Fruit fly (Drosophila melanogaster): ENCODE data around the gene Edc3.
A peak's percentile ranks its signal among the peaks of the same experiment; 100 is the strongest.

The Edc3 gene

DNA sequence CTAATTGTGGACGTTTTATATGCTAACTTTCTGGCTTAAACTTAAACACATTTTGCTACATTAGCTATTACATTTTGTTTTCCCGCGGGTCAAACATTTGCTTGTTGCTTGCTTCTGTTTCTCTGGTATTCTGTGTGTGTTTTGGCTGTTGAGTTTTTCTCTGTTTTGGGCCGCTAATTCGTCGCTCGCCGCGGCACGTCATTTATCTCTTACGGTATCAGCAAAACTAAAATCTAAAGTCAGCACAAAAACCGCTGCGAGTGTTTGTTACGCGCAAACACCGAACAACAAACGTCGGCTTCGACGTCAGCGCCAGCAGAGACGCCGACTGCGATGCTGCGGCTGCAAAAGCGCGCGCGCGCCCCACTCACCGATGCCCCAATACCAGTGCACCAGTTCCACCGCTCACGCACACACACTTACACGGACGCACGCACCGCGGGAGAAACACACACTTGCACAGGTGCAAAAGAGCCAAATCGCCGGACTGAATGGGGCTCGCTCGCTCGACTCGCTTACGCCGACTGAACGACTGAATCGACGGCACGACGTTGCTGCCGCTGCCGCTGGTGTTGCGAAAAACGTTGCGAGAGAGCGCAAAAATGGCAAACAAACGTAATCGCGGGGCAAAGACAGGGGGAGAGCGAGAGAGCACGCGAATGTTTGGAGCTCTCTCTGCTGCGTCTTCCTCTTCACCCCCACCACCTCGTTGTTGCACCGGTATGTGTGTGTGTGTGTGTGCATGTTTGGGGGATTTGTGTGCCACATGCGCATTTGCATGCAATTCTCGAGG lies 46.6 kb upstream of the Edc3 start (continued):
- TF ChIP-seq CG12219 (GFP tag; optimal IDR thresholded peaks at IDR 0.05): no peak
- TF ChIP-seq tap (tag; optimal IDR thresholded peaks at IDR 0.05): no peak
- TF ChIP-seq CG15073 (GFP tag; optimal IDR thresholded peaks at IDR 0.05): no peak
- TF ChIP-seq dimm (GFP tag; IDR thresholded peaks at IDR 0.05): no peak
- TF ChIP-seq CG8281 (tag; optimal IDR thresholded peaks at IDR 0.05): peak; percentile 49
- TF ChIP-seq esg (GFP tag; conservative IDR thresholded peaks at IDR 0.05): no peak
- no peak for TF ChIP-seq tgo (GFP tag; IDR thresholded peaks at IDR 0.05)
- no peak for TF ChIP-seq Opbp (GFP tag; IDR thresholded peaks at IDR 0.05; ENCODE audit: partially characterized antibody)
- no peak for TF ChIP-seq disco-r (GFP tag; optimal IDR thresholded peaks at IDR 0.05)
- no peak for TF ChIP-seq Dp (GFP tag; optimal IDR thresholded peaks at IDR 0.05)
- TF ChIP-seq CG6254 (GFP tag; optimal IDR thresholded peaks at IDR 0.05): no peak
- no peak for TF ChIP-seq CG18262 (tag; optimal IDR thresholded peaks at IDR 0.05)
- TF ChIP-seq sima (GFP tag; optimal IDR thresholded peaks at IDR 0.05): no peak
- no peak for TF ChIP-seq CG9727 (GFP tag; optimal IDR thresholded peaks at IDR 0.05)
- TF ChIP-seq Dip2 (GFP tag; IDR thresholded peaks at IDR 0.05): no peak
- TF ChIP-seq gcm (GFP tag; optimal IDR thresholded peaks at IDR 0.05): no peak
- no peak for TF ChIP-seq ro (GFP tag; IDR thresholded peaks at IDR 0.05)
- TF ChIP-seq CG17385 (GFP tag; optimal IDR thresholded peaks at IDR 0.05): no peak
- TF ChIP-seq ttk (GFP tag; IDR thresholded peaks at IDR 0.05): no peak
- TF ChIP-seq CG13287 (GFP tag; IDR thresholded peaks at IDR 0.05; ENCODE audit: partially characterized antibody): peak; percentile 47; the same call in 1 of the 2 replicates
- TF ChIP-seq CG18764 (GFP tag; optimal IDR thresholded peaks at IDR 0.05): no peak
- no peak for TF ChIP-seq schlank (tag; optimal IDR thresholded peaks at IDR 0.05)
- TF ChIP-seq MESR4 (GFP tag; optimal IDR thresholded peaks at IDR 0.05): no peak
- TF ChIP-seq Neu2 (GFP tag; optimal IDR thresholded peaks at IDR 0.05; ENCODE audit: borderline replicate concordance): no peak
- no peak for TF ChIP-seq CG13775 (GFP tag; optimal IDR thresholded peaks at IDR 0.05)
- no peak for TF ChIP-seq CG33213 (GFP tag; optimal IDR thresholded peaks at IDR 0.05)
- peak; percentile 95 for TF ChIP-seq CG8478 (optimal IDR thresholded peaks at IDR 0.05)
- TF ChIP-seq CG34224 (GFP tag; IDR thresholded peaks at IDR 0.05; ENCODE audit: partially characterized antibody): 0 out of 3 replicates have a peak, but pooled peaks have one; percentile 31
- TF ChIP-seq pho (GFP tag; optimal IDR thresholded peaks at IDR 0.05): no peak
- no peak for TF ChIP-seq CG31365 (tag; optimal IDR thresholded peaks at IDR 0.05)
- TF ChIP-seq zfh2 (GFP tag; optimal IDR thresholded peaks at IDR 0.05): no peak
- no peak for TF ChIP-seq CG17912 (GFP tag; optimal IDR thresholded peaks at IDR 0.05)
- TF ChIP-seq Drgx (GFP tag; IDR thresholded peaks at IDR 0.05): peak; percentile 50
- TF ChIP-seq rib (GFP tag; IDR thresholded peaks at IDR 0.05): peak; percentile 77
- TF ChIP-seq CG14441 (GFP tag; IDR thresholded peaks at IDR 0.05): no peak
- TF ChIP-seq ash1 (GFP tag; optimal IDR thresholded peaks at IDR 0.05): no peak
- TF ChIP-seq Dfd (GFP tag; optimal IDR thresholded peaks at IDR 0.05): no peak
- no peak for TF ChIP-seq CG8944 (GFP tag; optimal IDR thresholded peaks at IDR 0.05)
- no peak for TF ChIP-seq klu (GFP tag; IDR thresholded peaks at IDR 0.05)
- TF ChIP-seq HLH54F (GFP tag; optimal IDR thresholded peaks at IDR 0.05): no peak
- TF ChIP-seq Sry-δ (GFP tag; optimal IDR thresholded peaks at IDR 0.05): no peak
- no peak for TF ChIP-seq unpg (GFP tag; optimal IDR thresholded peaks at IDR 0.05)
- TF ChIP-seq lilli (GFP tag; optimal IDR thresholded peaks at IDR 0.05): no peak
- TF ChIP-seq CG1647 (GFP tag; optimal IDR thresholded peaks at IDR 0.05): no peak
- TF ChIP-seq CG4424 (GFP tag; optimal IDR thresholded peaks at IDR 0.05): no peak
- no peak for TF ChIP-seq CG10565 (GFP tag; optimal IDR thresholded peaks at IDR 0.05)
- no peak for TF ChIP-seq ssp (GFP tag; IDR thresholded peaks at IDR 0.05)
- no peak for TF ChIP-seq Sry-β (GFP tag; optimal IDR thresholded peaks at IDR 0.05)
- no peak for TF ChIP-seq C15 (GFP tag; IDR thresholded peaks at IDR 0.05)
- TF ChIP-seq cg (GFP tag; optimal IDR thresholded peaks at IDR 0.05): peak; percentile 95
- no peak for TF ChIP-seq CG3065 (GFP tag; optimal IDR thresholded peaks at IDR 0.05)
